Worm (Caenorhabditis elegans) whole organism, L1 larva: ENCODE measurements around the gene nhr-91.

Source experiments
- C16A3.4 ChIP-seq: fragments of 150-350 bp; optimal IDR thresholded peaks from 2 replicates; lab custom pipeline; 2014; ENCODE audit warnings: missing biosample characterization, missing genetic modification characterization
- C34B4.2 ChIP-seq: sonication (generic microtip); optimal IDR thresholded peaks from 2 replicates; lab custom pipeline; 2017; ENCODE audit warnings: mild to moderate bottlenecking, missing genetic modification characterization, missing compliant biosample characterization
- aha-1 ChIP-seq: fragments of 150-350 bp; optimal IDR thresholded peaks from 2 replicates; lab custom pipeline; 2014; ENCODE audit warnings: missing biosample characterization, missing genetic modification characterization
- blmp-1 ChIP-seq: fragments of 150-350 bp; optimal IDR thresholded peaks from 2 replicates; lab custom pipeline; 2014; ENCODE audit warnings: missing biosample characterization, missing genetic modification characterization
- ceh-63 ChIP-seq: fragments of 200-800 bp; sonication (Bioruptor generic); optimal IDR thresholded peaks from 2 replicates; lab custom pipeline; 2018; ENCODE audit warnings: mild to moderate bottlenecking, missing genetic modification characterization, missing compliant biosample characterization
- ceh-82 ChIP-seq, 3 experiments: fragments of 150-350 bp in 1 of 3; sonication (generic microtip) in 2 of 3; optimal IDR thresholded peaks; 2 replicates each; lab custom pipeline; 2014 to 2017; ENCODE audit warnings: missing biosample characterization in 3 of 3, missing genetic modification characterization in 3 of 3
- ceh-90 ChIP-seq: sonication (generic microtip); optimal IDR thresholded peaks from 2 replicates; lab custom pipeline; 2016; ENCODE audit warnings: missing genetic modification characterization, missing compliant biosample characterization
- dpl-1 ChIP-seq, 3 experiments: fragments of 150-350 bp in 2 of 3; sonication (generic microtip) in 1 of 3; optimal IDR thresholded peaks; 2 replicates each; lab custom pipeline; 2014 to 2017; ENCODE audit warnings: missing biosample characterization in 3 of 3, missing genetic modification characterization in 3 of 3, missing genetic modification reagents in 3 of 3
- dsc-1 ChIP-seq: sonication (generic microtip); optimal IDR thresholded peaks from 2 replicates; lab custom pipeline; 2016; ENCODE audit warnings: mild to moderate bottlenecking, missing genetic modification characterization, missing compliant biosample characterization
- elt-2 ChIP-seq: sonication (generic microtip); optimal IDR thresholded peaks from 2 replicates; lab custom pipeline; 2016; ENCODE audit warnings: missing genetic modification characterization, mild to moderate bottlenecking, inconsistent platforms, missing compliant biosample characterization, missing genetic modification reagents
- fkh-4 ChIP-seq: sonication (generic microtip); optimal IDR thresholded peaks from 2 replicates; lab custom pipeline; 2016; ENCODE audit warnings: missing compliant biosample characterization, missing genetic modification characterization, borderline replicate concordance
- fkh-8 ChIP-seq: sonication (generic microtip); optimal IDR thresholded peaks from 2 replicates; lab custom pipeline; 2016; ENCODE audit warnings: mild to moderate bottlenecking, missing genetic modification characterization, missing compliant biosample characterization
- fos-1 ChIP-seq: fragments of 150-350 bp; optimal IDR thresholded peaks from 2 replicates; lab custom pipeline; 2014; ENCODE audit warnings: missing biosample characterization, missing genetic modification characterization
- grh-1 ChIP-seq: fragments of 200-800 bp; sonication (Bioruptor generic); IDR thresholded peaks from 2 replicates; pipeline ENCODE4 v1.3.6; 2022; ENCODE audit warnings: missing genetic modification reagents, missing genetic modification characterization, missing compliant biosample characterization
- hlh-17 ChIP-seq: fragments of 200-800 bp; sonication (Bioruptor generic); optimal IDR thresholded peaks from 2 replicates; lab custom pipeline; 2018; ENCODE audit warnings: missing genetic modification characterization, mild to moderate bottlenecking, missing compliant biosample characterization, moderate library complexity, borderline replicate concordance
- isw-1 ChIP-seq: fragments of 200-800 bp; sonication (Bioruptor generic); IDR thresholded peaks from 2 replicates; pipeline ENCODE4 v1.3.6; 2022; ENCODE audit warnings: missing genetic modification characterization, missing compliant biosample characterization
- lin-13 ChIP-seq: fragments of 150-350 bp; optimal IDR thresholded peaks from 2 replicates; lab custom pipeline; 2014; ENCODE audit warnings: missing biosample characterization, missing genetic modification reagents, missing genetic modification characterization
- lin-14 ChIP-seq: fragments of 200-800 bp; sonication (Bioruptor generic); optimal IDR thresholded peaks from 2 replicates; lab custom pipeline; 2018; ENCODE audit warnings: mild to moderate bottlenecking, missing genetic modification characterization, moderate library complexity, missing compliant biosample characterization
- lir-3 ChIP-seq: sonication (generic microtip); optimal IDR thresholded peaks from 2 replicates; lab custom pipeline; 2016; ENCODE audit warnings: mild to moderate bottlenecking, missing genetic modification characterization, moderate library complexity, missing compliant biosample characterization; ENCODE audit not compliant: poor library complexity
- lsy-2 ChIP-seq, 2 experiments: fragments of 150-350 bp; optimal IDR thresholded peaks; 2 replicates each; lab custom pipeline; 2014; ENCODE audit warnings: missing biosample characterization in 2 of 2, missing genetic modification characterization in 2 of 2
- mdl-1 ChIP-seq, 2 experiments: fragments of 150-350 bp; optimal IDR thresholded peaks; 2 replicates each; lab custom pipeline; 2014 to 2017; ENCODE audit warnings: missing biosample characterization in 2 of 2, missing genetic modification characterization in 2 of 2, inconsistent platforms in 1 of 2
- mef-2 ChIP-seq: fragments of 150-350 bp; optimal IDR thresholded peaks from 2 replicates; lab custom pipeline; 2014; ENCODE audit warnings: missing biosample characterization, missing genetic modification characterization
- mep-1 ChIP-seq: fragments of 150-350 bp; optimal IDR thresholded peaks from 2 replicates; lab custom pipeline; 2014; ENCODE audit warnings: missing biosample characterization, missing genetic modification characterization
- nhr-11 ChIP-seq: fragments of 150-350 bp; optimal IDR thresholded peaks from 2 replicates; lab custom pipeline; 2014; ENCODE audit warnings: missing biosample characterization, missing genetic modification characterization
- nhr-19 ChIP-seq: fragments of 200-800 bp; sonication (Bioruptor generic); conservative IDR thresholded peaks from 2 replicates; pipeline ENCODE4 v1.3.6; 2022; ENCODE audit warnings: missing genetic modification characterization, missing compliant biosample characterization
- nhr-20 ChIP-seq: sonication (generic microtip); optimal IDR thresholded peaks from 2 replicates; lab custom pipeline; 2016; ENCODE audit warnings: mild to moderate bottlenecking, missing genetic modification characterization, missing compliant biosample characterization
- nhr-237 ChIP-seq: fragments of 150-350 bp; optimal IDR thresholded peaks from 2 replicates; lab custom pipeline; 2014; ENCODE audit warnings: missing biosample characterization, missing genetic modification characterization
- nhr-47 ChIP-seq: sonication (generic microtip); optimal IDR thresholded peaks from 2 replicates; lab custom pipeline; 2016; ENCODE audit warnings: mild to moderate bottlenecking, missing genetic modification characterization, moderate library complexity, missing compliant biosample characterization
- nhr-71 ChIP-seq: sonication (generic microtip); optimal IDR thresholded peaks from 2 replicates; lab custom pipeline; 2016; ENCODE audit warnings: mild to moderate bottlenecking, missing genetic modification characterization, moderate library complexity, missing compliant biosample characterization
- nhr-84 ChIP-seq: sonication (generic microtip); optimal IDR thresholded peaks from 2 replicates; lab custom pipeline; 2017; ENCODE audit warnings: missing biosample characterization, missing genetic modification characterization
- nhr-85 ChIP-seq: sonication (generic microtip); peaks from one replicate; lab custom pipeline; 2016; ENCODE audit warnings: missing genetic modification characterization, inconsistent platforms, missing compliant biosample characterization
- pag-3 ChIP-seq: sonication (generic microtip); optimal IDR thresholded peaks from 2 replicates; lab custom pipeline; 2017; ENCODE audit warnings: missing genetic modification characterization, mild to moderate bottlenecking, missing compliant biosample characterization, antibody characterized with exemption, borderline replicate concordance; ENCODE audit not compliant: insufficient read depth
- rnt-1 ChIP-seq: sonication (generic microtip); optimal IDR thresholded peaks from 2 replicates; lab custom pipeline; 2016; ENCODE audit warnings: mild to moderate bottlenecking, missing genetic modification characterization, moderate library complexity, missing compliant biosample characterization
- skn-1 ChIP-seq: fragments of 150-350 bp; optimal IDR thresholded peaks from 2 replicates; lab custom pipeline; 2014; ENCODE audit warnings: missing biosample characterization, missing genetic modification characterization
- snpc-4 ChIP-seq: fragments of 150-350 bp; optimal IDR thresholded peaks from 2 replicates; lab custom pipeline; 2014; ENCODE audit warnings: missing biosample characterization, missing genetic modification characterization
- snu-23 ChIP-seq: sonication (generic microtip); optimal IDR thresholded peaks from 2 replicates; lab custom pipeline; 2016; ENCODE audit warnings: missing genetic modification characterization, missing compliant biosample characterization
- sox-4 ChIP-seq: sonication (generic microtip); optimal IDR thresholded peaks from 2 replicates; lab custom pipeline; 2016; ENCODE audit warnings: missing genetic modification characterization, missing compliant biosample characterization
- swsn-7 ChIP-seq: sonication (generic microtip); optimal IDR thresholded peaks from 2 replicates; lab custom pipeline; 2016; ENCODE audit warnings: missing genetic modification characterization, missing compliant biosample characterization
- tlp-1 ChIP-seq: fragments of 150-350 bp; optimal IDR thresholded peaks from 2 replicates; lab custom pipeline; 2014; ENCODE audit warnings: missing biosample characterization, missing genetic modification characterization
- unc-30 ChIP-seq: sonication (generic microtip); optimal IDR thresholded peaks from 2 replicates; lab custom pipeline; 2017; ENCODE audit warnings: missing biosample characterization, missing genetic modification characterization
- unc-62 ChIP-seq: fragments of 150-350 bp; optimal IDR thresholded peaks from 2 replicates; lab custom pipeline; 2014; ENCODE audit warnings: missing biosample characterization, missing genetic modification reagents, missing genetic modification characterization
- unc-86 ChIP-seq: sonication (generic microtip); optimal IDR thresholded peaks from 2 replicates; lab custom pipeline; 2016; ENCODE audit warnings: missing genetic modification characterization, missing compliant biosample characterization
- unc-98 ChIP-seq: fragments of 200-800 bp; sonication (Bioruptor generic); IDR thresholded peaks from 2 replicates; pipeline ENCODE4 v1.3.6; 2022; ENCODE audit warnings: missing genetic modification characterization, missing compliant biosample characterization
- xbp-1 ChIP-seq: sonication (generic microtip); optimal IDR thresholded peaks from 2 replicates; lab custom pipeline; 2016; ENCODE audit warnings: missing genetic modification characterization, missing compliant biosample characterization
- zip-4 ChIP-seq: fragments of 200-800 bp; sonication (Bioruptor generic); optimal IDR thresholded peaks from 2 replicates; lab custom pipeline; 2018; ENCODE audit warnings: mild to moderate bottlenecking, missing genetic modification characterization, moderate library complexity, missing compliant biosample characterization

The nhr-91 gene

ce11 chrX:15339807-15340596 is 30.8 kb downstream of the nhr-91 start, which contains the start of gene Y15E3A.5 (continued):
- TF ChIP-seq unc-98 (GFP tag; lab: Robert Waterston, UW) (no peak), dpl-1 (GFP tag; optimal IDR thresholded peaks at IDR 0.05; lab: Kevin White, UChicago) (peak in 2 of 3 experiments; percentile 13 to 15), ceh-90 (tag; lab: Kevin White, UChicago) (no peak), mef-2 (tag; lab: Kevin White, UChicago) (no peak), swsn-7 (tag; lab: Kevin White, UChicago) (peak; percentile 14), xbp-1 (tag; lab: Kevin White, UChicago) (no peak), elt-2 (tag; lab: Kevin White, UChicago) (peak; percentile 53), sox-4 (tag; lab: Kevin White, UChicago) (no peak), aha-1 (tag; lab: Kevin White, UChicago) (no peak)

ce11 chrX:15340743-15341142 is 31.6 kb downstream of the nhr-91 start:
- no peak for TF ChIP-seq unc-62 (GFP tag; lab: Kevin White, UChicago)
- TF ChIP-seq nhr-84 (tag; lab: Kevin White, UChicago): no peak
- TF ChIP-seq mdl-1 (tag; optimal IDR thresholded peaks at IDR 0.05; lab: Kevin White, UChicago): peak in 1 of 2 experiments; percentile 72
- no peak for TF ChIP-seq zip-4
- no peak for TF ChIP-seq fkh-8 (tag; lab: Kevin White, UChicago)
- peak; percentile 37 for TF ChIP-seq nhr-71 (tag; lab: Kevin White, UChicago)
- TF ChIP-seq nhr-19: peak; percentile 40
- TF ChIP-seq dsc-1 (tag; lab: Kevin White, UChicago): no peak
- peak; percentile 47 for TF ChIP-seq lin-14 (GFP tag; lab: Kevin White, UChicago)
- peak; percentile 4 for TF ChIP-seq nhr-47
- TF ChIP-seq rnt-1 (tag; lab: Kevin White, UChicago): peak; percentile 7
- TF ChIP-seq skn-1 (tag; lab: Kevin White, UChicago): peak; percentile 7
- TF ChIP-seq ceh-82 (tag; optimal IDR thresholded peaks at IDR 0.05; lab: Kevin White, UChicago): peak in 2 of 3 experiments; percentile 3 to 13

DNA sequence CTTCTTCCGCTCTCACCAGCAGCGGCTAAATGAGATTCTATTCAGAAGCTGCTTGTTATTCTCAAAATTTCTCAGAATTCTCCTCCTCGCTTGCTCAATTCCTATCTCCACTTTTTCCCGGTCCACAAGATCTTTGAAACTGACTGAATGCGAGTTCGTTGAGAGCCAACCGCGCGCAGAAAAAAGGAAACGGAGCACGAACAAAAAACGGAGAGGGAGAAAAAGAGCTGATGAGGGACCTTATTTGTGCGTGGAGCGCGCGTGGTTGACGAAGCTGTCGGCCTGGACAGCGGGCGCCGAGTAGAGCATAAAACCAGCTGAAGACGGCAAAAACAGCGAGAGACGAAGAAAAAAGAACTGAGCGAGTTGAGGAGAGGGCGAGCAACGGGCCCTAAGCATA is 32.9 kb downstream of the nhr-91 start:
- no peak for TF ChIP-seq grh-1 (GFP tag; lab: Robert Waterston, UW)
- TF ChIP-seq ceh-82 (tag; optimal IDR thresholded peaks at IDR 0.05; lab: Kevin White, UChicago): no peak
- TF ChIP-seq snpc-4 (tag; lab: Kevin White, UChicago): no peak
- TF ChIP-seq C34B4.2: no peak
- TF ChIP-seq ceh-63: no peak
- TF ChIP-seq fkh-4: no peak
- TF ChIP-seq nhr-85 (tag; lab: Kevin White, UChicago): no peak
- TF ChIP-seq nhr-71 (tag; lab: Kevin White, UChicago): peak; percentile 55
- peak; percentile 45 for TF ChIP-seq unc-86 (tag; lab: Kevin White, UChicago)
- TF ChIP-seq nhr-11 (tag; lab: Kevin White, UChicago): no peak
- TF ChIP-seq tlp-1: no peak
- TF ChIP-seq hlh-17 (GFP tag; lab: Kevin White, UChicago): no peak
- no peak for TF ChIP-seq zip-4
- TF ChIP-seq dsc-1 (tag; lab: Kevin White, UChicago): no peak
- no peak for TF ChIP-seq snu-23 (GFP tag; lab: Kevin White, UChicago)
- no peak for TF ChIP-seq pag-3 (tag; lab: Kevin White, UChicago)
- TF ChIP-seq lin-13: no peak
- no peak for TF ChIP-seq unc-30 (tag; lab: Kevin White, UChicago)
- TF ChIP-seq swsn-7 (tag; lab: Kevin White, UChicago): peak; percentile 13
- TF ChIP-seq ceh-90 (tag; lab: Kevin White, UChicago): no peak
- no peak for TF ChIP-seq unc-62 (GFP tag; lab: Kevin White, UChicago)
- TF ChIP-seq nhr-47: peak; percentile 55
- TF ChIP-seq mef-2 (tag; lab: Kevin White, UChicago): no peak
- TF ChIP-seq sox-4 (tag; lab: Kevin White, UChicago): no peak
- TF ChIP-seq dpl-1 (GFP tag; optimal IDR thresholded peaks at IDR 0.05; lab: Kevin White, UChicago): no peak
- peak in 1 of 2 experiments; percentile 16 for TF ChIP-seq lsy-2 (tag; optimal IDR thresholded peaks at IDR 0.05; lab: Kevin White, UChicago)
- no peak for TF ChIP-seq lir-3 (tag; lab: Kevin White, UChicago)
- TF ChIP-seq mep-1 (tag; lab: Kevin White, UChicago): no peak
- no peak for TF ChIP-seq aha-1 (tag; lab: Kevin White, UChicago)
- TF ChIP-seq rnt-1 (tag; lab: Kevin White, UChicago): peak; percentile 21
- TF ChIP-seq C16A3.4 (tag; lab: Kevin White, UChicago): no peak
- TF ChIP-seq fos-1 (tag; lab: Kevin White, UChicago): no peak
- no peak for TF ChIP-seq blmp-1
- no peak for TF ChIP-seq nhr-237
- no peak for TF ChIP-seq nhr-20 (tag; lab: Kevin White, UChicago)
- TF ChIP-seq isw-1 (GFP tag; lab: Robert Waterston, UW): no peak
